Fruit fly (Drosophila melanogaster) whole organism: ENCODE measurements around the gene GckIII.

Experiments
- CG8478 ChIP-seq: fragments of >200 bp; optimal IDR thresholded peaks from 2 replicates; lab custom pipeline; 2018; ENCODE audit warnings: inconsistent platforms
- Dll ChIP-seq: fragments of >200 bp; optimal IDR thresholded peaks from 2 replicates; lab custom pipeline; 2017
- EcR ChIP-seq, 2 experiments: fragments of >200 bp; optimal IDR thresholded peaks; 2 replicates each; lab custom pipeline; 2017; ENCODE audit warnings: missing biosample characterization in 2 of 2, missing genetic modification characterization in 2 of 2, missing genetic modification reagents in 2 of 2
- pan ChIP-seq: fragments of >200 bp; optimal IDR thresholded peaks from 2 replicates; lab custom pipeline; 2017
- psq ChIP-seq: fragments of >200 bp; optimal IDR thresholded peaks from 2 replicates; lab custom pipeline; 2017
- usp ChIP-seq: fragments of >200 bp; optimal IDR thresholded peaks from 2 replicates; lab custom pipeline; 2017; ENCODE audit warnings: missing biosample characterization, missing genetic modification characterization, mixed read lengths

DNA sequence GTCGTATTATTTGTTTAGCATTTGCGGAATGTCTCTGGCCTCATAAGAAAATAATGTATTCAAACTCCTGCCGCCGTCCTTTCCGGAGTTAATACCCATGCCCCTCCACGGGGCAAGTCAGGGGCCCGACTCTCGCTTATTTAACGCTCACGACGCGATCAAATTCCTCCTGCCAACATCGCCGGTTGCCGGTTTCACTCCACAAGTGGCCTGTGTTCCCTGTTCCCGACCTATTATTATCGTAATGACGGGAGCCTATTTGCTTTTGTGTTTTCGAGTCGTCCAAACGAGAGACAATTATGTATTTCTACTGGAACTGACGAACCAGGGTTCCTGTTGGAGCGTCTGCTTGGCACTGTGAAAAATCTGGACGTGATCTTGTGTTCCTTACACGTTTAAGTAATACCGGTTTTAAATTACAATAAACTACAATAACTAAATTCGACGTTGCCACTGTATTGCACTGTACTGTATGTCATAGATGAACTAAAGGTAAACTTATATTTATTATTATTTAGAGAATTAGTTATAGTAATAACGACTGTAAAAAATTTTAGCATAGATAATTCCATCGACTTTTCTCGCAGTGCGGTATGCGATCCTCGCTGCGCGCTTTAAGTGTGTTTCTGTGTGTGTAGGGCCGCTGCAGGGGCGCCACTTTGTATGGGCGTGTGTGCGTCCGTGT, 32.7 kb upstream of the GckIII start:
- TF ChIP-seq pan (lab: Kevin White, UChicago) (no peak), psq (lab: Kevin White, UChicago) (no peak), Dll (lab: Kevin White, UChicago) (peak; percentile 37), CG8478 (lab: Kevin White, UChicago) (no peak), usp (GFP tag; lab: Kevin White, UChicago) (no peak), EcR (GFP tag; optimal IDR thresholded peaks at IDR 0.05; lab: Kevin White, UChicago) (no peak)
